Fruit fly (Drosophila melanogaster) whole organism, prepupa: ENCODE results near the gene Ir68a.
A peak's percentile ranks its signal among the peaks of the same experiment; 100 is the strongest.

Experiments used
- Blimp-1 ChIP-seq: fragments of 200-800 bp; sonication (Bioruptor generic); optimal IDR thresholded peaks from 3 replicates; lab custom pipeline; 2017; ENCODE audit warnings: missing biosample characterization, missing genetic modification characterization, mild to moderate bottlenecking, moderate library complexity, missing genetic modification reagents
- CG10631 ChIP-seq: fragments of 200-800 bp; sonication (Bioruptor generic); optimal IDR thresholded peaks from 2 replicates; lab custom pipeline; 2016; ENCODE audit warnings: missing biosample characterization, missing genetic modification characterization
- CG11294 ChIP-seq: fragments of 200-800 bp; sonication (Bioruptor generic); IDR thresholded peaks from 2 replicates; pipeline ENCODE4 v1.3.6; 2022; ENCODE audit warnings: missing biosample characterization, missing genetic modification characterization
- CG11902 ChIP-seq: fragments of 200-800 bp; sonication (Bioruptor generic); optimal IDR thresholded peaks from 3 replicates; lab custom pipeline; 2016; ENCODE audit warnings: missing biosample characterization, missing genetic modification characterization
- CG15336 ChIP-seq: fragments of 200-800 bp; sonication (Bioruptor generic); IDR thresholded peaks from 2 replicates; pipeline ENCODE4 v1.3.6; 2022; ENCODE audit warnings: missing biosample characterization, missing genetic modification characterization
- CG1621 ChIP-seq: fragments of 200-800 bp; sonication (Bioruptor generic); optimal IDR thresholded peaks from 3 replicates; lab custom pipeline; 2018; ENCODE audit warnings: missing biosample characterization, mild to moderate bottlenecking, missing genetic modification characterization
- CG16779 ChIP-seq: fragments of 200-800 bp; sonication (Bioruptor generic); optimal IDR thresholded peaks from 3 replicates; lab custom pipeline; 2017; ENCODE audit warnings: missing biosample characterization, mild to moderate bottlenecking, missing genetic modification characterization
- CG31627 ChIP-seq: fragments of 200-800 bp; sonication (Bioruptor generic); optimal IDR thresholded peaks from 3 replicates; lab custom pipeline; 2016; ENCODE audit warnings: missing biosample characterization, missing genetic modification characterization
- CG32006 ChIP-seq: fragments of 200-800 bp; sonication (Bioruptor generic); optimal IDR thresholded peaks from 3 replicates; lab custom pipeline; 2017; ENCODE audit warnings: missing biosample characterization, mild to moderate bottlenecking, missing genetic modification characterization
- CG34406 ChIP-seq: fragments of 200-800 bp; sonication (Bioruptor generic); optimal IDR thresholded peaks from 3 replicates; lab custom pipeline; 2016; ENCODE audit warnings: missing biosample characterization, missing genetic modification characterization
- CG3919 ChIP-seq: fragments of 200-800 bp; sonication (Bioruptor generic); optimal IDR thresholded peaks from 3 replicates; lab custom pipeline; 2016; ENCODE audit warnings: missing biosample characterization, missing genetic modification characterization
- CG4318 ChIP-seq: fragments of 200-800 bp; sonication (Bioruptor generic); optimal IDR thresholded peaks from 3 replicates; lab custom pipeline; 2017; ENCODE audit warnings: missing biosample characterization, mild to moderate bottlenecking, missing genetic modification characterization
- CG6163 ChIP-seq: fragments of 200-800 bp; sonication (Bioruptor generic); IDR thresholded peaks from 3 replicates; pipeline ENCODE4 v1.3.6; 2022; ENCODE audit warnings: missing biosample characterization, missing genetic modification characterization
- CG6276 ChIP-seq: fragments of 200-800 bp; sonication (Bioruptor generic); optimal IDR thresholded peaks from 2 replicates; lab custom pipeline; 2017; ENCODE audit warnings: missing biosample characterization, mild to moderate bottlenecking, missing genetic modification characterization
- CG6792 ChIP-seq: fragments of 200-800 bp; sonication (Bioruptor generic); optimal IDR thresholded peaks from 3 replicates; lab custom pipeline; 2016; ENCODE audit warnings: missing biosample characterization, missing genetic modification characterization
- CG6854 ChIP-seq: fragments of 200-800 bp; sonication (Bioruptor generic); optimal IDR thresholded peaks from 2 replicates; lab custom pipeline; 2017; ENCODE audit warnings: missing biosample characterization, mild to moderate bottlenecking, missing genetic modification characterization
- CG7368 ChIP-seq: fragments of 200-800 bp; sonication (Bioruptor generic); optimal IDR thresholded peaks from 3 replicates; lab custom pipeline; 2016; ENCODE audit warnings: missing biosample characterization, missing genetic modification characterization
- CG8632 ChIP-seq: fragments of 200-800 bp; sonication (Bioruptor generic); optimal IDR thresholded peaks from 3 replicates; lab custom pipeline; 2016; ENCODE audit warnings: missing biosample characterization, missing genetic modification characterization
- CG9139 ChIP-seq: fragments of 200-800 bp; sonication (Bioruptor generic); optimal IDR thresholded peaks from 3 replicates; lab custom pipeline; 2017; ENCODE audit warnings: missing biosample characterization, mild to moderate bottlenecking, missing genetic modification characterization
- Eip78C ChIP-seq: fragments of 200-800 bp; sonication (Bioruptor generic); peaks from one replicate; lab custom pipeline; 2016; ENCODE audit warnings: missing biosample characterization, missing genetic modification characterization
- Eip93F ChIP-seq: fragments of 200-800 bp; sonication (Bioruptor generic); optimal IDR thresholded peaks from 2 replicates; lab custom pipeline; 2016; ENCODE audit warnings: missing biosample characterization, mild to moderate bottlenecking, missing genetic modification characterization
- Ets96B ChIP-seq: fragments of 200-800 bp; optimal IDR thresholded peaks from 2 replicates; lab custom pipeline; 2019; ENCODE audit warnings: missing biosample characterization, mild to moderate bottlenecking, missing genetic modification characterization, moderate library complexity
- Hr38 ChIP-seq: sonication (Bioruptor generic); optimal IDR thresholded peaks from 2 replicates; lab custom pipeline; 2016; ENCODE audit warnings: missing biosample characterization, missing genetic modification characterization
- Hr39 ChIP-seq: fragments of 200-800 bp; sonication (Bioruptor generic); optimal IDR thresholded peaks from 2 replicates; lab custom pipeline; 2016; ENCODE audit warnings: missing biosample characterization, missing genetic modification characterization
- Met ChIP-seq: fragments of 200-800 bp; sonication (Bioruptor generic); optimal IDR thresholded peaks from 3 replicates; lab custom pipeline; 2016; ENCODE audit warnings: missing biosample characterization, missing genetic modification characterization
- OdsH ChIP-seq: fragments of 200-800 bp; sonication (Bioruptor generic); optimal IDR thresholded peaks from 3 replicates; lab custom pipeline; 2016; ENCODE audit warnings: missing biosample characterization, missing genetic modification characterization
- Smox ChIP-seq: fragments of 200-800 bp; sonication (Bioruptor generic); optimal IDR thresholded peaks from 3 replicates; lab custom pipeline; 2016; ENCODE audit warnings: missing biosample characterization, missing genetic modification characterization
- Sox102F ChIP-seq: fragments of 200-800 bp; sonication (Bioruptor generic); optimal IDR thresholded peaks from 2 replicates; lab custom pipeline; 2016; ENCODE audit warnings: missing biosample characterization, mild to moderate bottlenecking, missing genetic modification characterization
- Sox14 ChIP-seq: fragments of 200-800 bp; sonication (Bioruptor generic); optimal IDR thresholded peaks from 3 replicates; lab custom pipeline; 2016; ENCODE audit warnings: missing biosample characterization, missing genetic modification characterization
- Sox15 ChIP-seq: fragments of 200-800 bp; sonication (Bioruptor generic); optimal IDR thresholded peaks from 3 replicates; lab custom pipeline; 2016; ENCODE audit warnings: missing biosample characterization, missing genetic modification characterization
- achi ChIP-seq: fragments of 200-800 bp; sonication (Bioruptor generic); optimal IDR thresholded peaks from 3 replicates; lab custom pipeline; 2016; ENCODE audit warnings: missing biosample characterization, missing genetic modification characterization
- cyc ChIP-seq: fragments of 200-800 bp; sonication (Bioruptor generic); optimal IDR thresholded peaks from 3 replicates; lab custom pipeline; 2016; ENCODE audit warnings: missing biosample characterization, missing genetic modification characterization
- dac ChIP-seq: fragments of 200-800 bp; sonication (Bioruptor generic); optimal IDR thresholded peaks from 2 replicates; lab custom pipeline; 2017; ENCODE audit warnings: missing biosample characterization, mild to moderate bottlenecking, missing genetic modification characterization
- dsx ChIP-seq: fragments of 200-800 bp; optimal IDR thresholded peaks from 3 replicates; lab custom pipeline; 2019; ENCODE audit warnings: missing biosample characterization, mild to moderate bottlenecking, missing genetic modification characterization, moderate library complexity; ENCODE audit not compliant: poor library complexity, severe bottlenecking
- esn ChIP-seq: fragments of 200-800 bp; sonication (Bioruptor generic); optimal IDR thresholded peaks from 2 replicates; lab custom pipeline; 2016; ENCODE audit warnings: missing biosample characterization, mild to moderate bottlenecking, missing genetic modification characterization, moderate library complexity
- fd59A ChIP-seq: fragments of 200-800 bp; sonication (Bioruptor generic); optimal IDR thresholded peaks from 2 replicates; lab custom pipeline; 2017; ENCODE audit warnings: missing biosample characterization, mild to moderate bottlenecking, missing genetic modification characterization, missing genetic modification reagents
- fkh ChIP-seq: fragments of 200-800 bp; sonication (Bioruptor generic); optimal IDR thresholded peaks from 3 replicates; lab custom pipeline; 2017; ENCODE audit warnings: missing biosample characterization, mild to moderate bottlenecking, missing genetic modification characterization, moderate library complexity
- lz ChIP-seq: fragments of 200-800 bp; sonication (Bioruptor generic); optimal IDR thresholded peaks from 3 replicates; lab custom pipeline; 2016; ENCODE audit warnings: missing biosample characterization, missing genetic modification characterization
- pdm3 ChIP-seq: fragments of 200-800 bp; sonication (Bioruptor generic); optimal IDR thresholded peaks from 3 replicates; lab custom pipeline; 2016; ENCODE audit warnings: missing biosample characterization, missing genetic modification characterization
- salr ChIP-seq, 2 experiments: fragments of 200-800 bp; sonication (Bioruptor generic); optimal IDR thresholded peaks; 3 replicates each; lab custom pipeline; 2016 to 2018; ENCODE audit warnings: missing biosample characterization in 2 of 2, missing genetic modification characterization in 2 of 2, mild to moderate bottlenecking in 1 of 2
- spab ChIP-seq: fragments of 200-800 bp; sonication (Bioruptor generic); optimal IDR thresholded peaks from 2 replicates; lab custom pipeline; 2017; ENCODE audit warnings: missing biosample characterization, mild to moderate bottlenecking, missing genetic modification characterization, missing genetic modification reagents
- ss ChIP-seq, 2 experiments: fragments of 200-800 bp; sonication (Bioruptor generic); optimal IDR thresholded peaks; 2 replicates in 1 of 2; 3 replicates in 1 of 2; lab custom pipeline; 2017 to 2018; ENCODE audit warnings: mild to moderate bottlenecking in 2 of 2, missing biosample characterization in 2 of 2, missing genetic modification characterization in 2 of 2, moderate library complexity in 1 of 2
- svp ChIP-seq: fragments of 200-800 bp; sonication (Bioruptor generic); peaks from one replicate; lab custom pipeline; 2016; ENCODE audit warnings: missing biosample characterization, missing genetic modification characterization
- topi ChIP-seq: fragments of 200-800 bp; sonication (Bioruptor generic); optimal IDR thresholded peaks from 3 replicates; lab custom pipeline; 2016; ENCODE audit warnings: missing biosample characterization, missing genetic modification characterization
- vri ChIP-seq: fragments of 200-800 bp; sonication (Bioruptor generic); optimal IDR thresholded peaks from 3 replicates; lab custom pipeline; 2016; ENCODE audit warnings: missing biosample characterization, mild to moderate bottlenecking, missing genetic modification characterization

The Ir68a gene

dm6 chr3L:11247370-11248255 lies 11.6 kb upstream of the Ir68a start (continued):
- TF ChIP-seq Eip78C (GFP tag; lab: Kevin White, UChicago) (peak; percentile 78), CG7368 (no peak), Sox15 (GFP tag; lab: Kevin White, UChicago) (no peak), Met (peak; percentile 14), lz (GFP tag; lab: Kevin White, UChicago) (no peak), vri (peak; percentile 65), Sox14 (peak; percentile 41), Smox (peak; percentile 1), ss (GFP tag; optimal IDR thresholded peaks at IDR 0.05; lab: Kevin White, UChicago) (peak; percentile 73 to 84), dsx (peak; percentile 93)

dm6 chr3L:11246046-11246887 lies 10.2 kb upstream of the Ir68a start:
- TF ChIP-seq CG34406 (GFP tag; lab: Kevin White, UChicago) (peak; percentile 91), Ets96B (tag; lab: Kevin White, UChicago) (peak; percentile 98), dac (GFP tag; lab: Kevin White, UChicago) (peak; percentile 94), CG3919 (GFP tag; lab: Kevin White, UChicago) (peak; percentile 92), esn (peak; percentile 79), vri (peak; percentile 95), Sox102F (peak; percentile 94), CG6163 (GFP tag; lab: Robert Waterston, UW) (peak; percentile 98), CG6276 (peak; percentile 100), achi (GFP tag; lab: Kevin White, UChicago) (peak; percentile 92), CG8632 (peak; percentile 93), CG6854 (GFP tag; lab: Kevin White, UChicago) (peak; percentile 99), spab (GFP tag; lab: Kevin White, UChicago) (peak; percentile 99), OdsH (GFP tag; lab: Kevin White, UChicago) (peak; percentile 85), CG9139 (GFP tag; lab: Kevin White, UChicago) (peak; percentile 100), Blimp-1 (GFP tag; lab: Kevin White, UChicago) (peak; percentile 89), ss (GFP tag; optimal IDR thresholded peaks at IDR 0.05; lab: Kevin White, UChicago) (peak; percentile 100), fkh (GFP tag; lab: Kevin White, UChicago) (peak; percentile 89), Eip78C (GFP tag; lab: Kevin White, UChicago) (peak; percentile 97), Eip93F (GFP tag; lab: Kevin White, UChicago) (peak; percentile 93), CG32006 (GFP tag; lab: Kevin White, UChicago) (peak; percentile 92), fd59A (GFP tag; lab: Kevin White, UChicago) (peak; percentile 91), topi (GFP tag; lab: Kevin White, UChicago) (peak; percentile 86), Hr38 (GFP tag; lab: Kevin White, UChicago) (peak; percentile 38), CG11294 (GFP tag; lab: Robert Waterston, UW) (peak; percentile 84; the same call in 1 of the 2 replicates), Sox14 (peak; percentile 94), pdm3 (GFP tag; lab: Kevin White, UChicago) (peak; percentile 91), CG31627 (peak; percentile 31), CG15336 (GFP tag; lab: Robert Waterston, UW) (peak; percentile 98), CG4318 (GFP tag; lab: Kevin White, UChicago) (peak; percentile 29), CG7368 (peak; percentile 92), CG10631 (GFP tag; lab: Kevin White, UChicago) (peak; percentile 59), svp (GFP tag; lab: Kevin White, UChicago) (peak; percentile 90), CG11902 (GFP tag; lab: Kevin White, UChicago) (no peak), CG6792 (GFP tag; lab: Kevin White, UChicago) (peak; percentile 81), cyc (GFP tag; lab: Kevin White, UChicago) (peak; percentile 57), CG1621 (peak; percentile 98), Smox (peak; percentile 78), salr (GFP tag; optimal IDR thresholded peaks at IDR 0.05; lab: Kevin White, UChicago) (peak; percentile 94 to 97), Hr39 (peak; percentile 40), CG16779 (tag; lab: Kevin White, UChicago) (peak; percentile 99)
